Fruit fly (Drosophila melanogaster) whole organism, pupa: ENCODE data around the gene CG10750.

Source experiments
- CG10348 ChIP-seq: fragments of 200-800 bp; sonication (Bioruptor generic); IDR thresholded peaks from 2 replicates; pipeline ENCODE4 v1.3.6; 2022; ENCODE audit warnings: missing biosample characterization, missing genetic modification characterization
- CG12605 ChIP-seq: fragments of 200-800 bp; sonication (Bioruptor generic); IDR thresholded peaks from 2 replicates; pipeline ENCODE4 v1.3.6; 2022; ENCODE audit warnings: missing biosample characterization, missing genetic modification characterization
- CG15710 ChIP-seq: fragments of 200-800 bp; sonication (Bioruptor generic); optimal IDR thresholded peaks from 2 replicates; lab custom pipeline; 2018; ENCODE audit warnings: missing biosample characterization, mild to moderate bottlenecking, missing genetic modification characterization, moderate library complexity
- CG4496 ChIP-seq: fragments of 200-800 bp; sonication (Bioruptor generic); IDR thresholded peaks from 3 replicates; pipeline ENCODE4 v1.3.6; 2022; ENCODE audit warnings: missing biosample characterization, missing genetic modification characterization
- CG8159 ChIP-seq: fragments of 200-800 bp; sonication (Bioruptor generic); optimal IDR thresholded peaks from 3 replicates; lab custom pipeline; 2018; ENCODE audit warnings: missing biosample characterization, mild to moderate bottlenecking, missing genetic modification characterization, moderate library complexity
- CG8301 ChIP-seq: fragments of 200-800 bp; sonication (Bioruptor generic); optimal IDR thresholded peaks from 2 replicates; lab custom pipeline; 2018; ENCODE audit warnings: missing biosample characterization, mild to moderate bottlenecking, missing genetic modification characterization
- CG9948 ChIP-seq: fragments of 200-800 bp; sonication (Bioruptor generic); optimal IDR thresholded peaks from 2 replicates; lab custom pipeline; 2018; ENCODE audit warnings: missing biosample characterization, mild to moderate bottlenecking, missing genetic modification characterization, moderate library complexity
- D1 ChIP-seq: fragments of 200-800 bp; sonication (Bioruptor generic); optimal IDR thresholded peaks from 2 replicates; lab custom pipeline; 2018; ENCODE audit warnings: missing biosample characterization, mild to moderate bottlenecking, missing genetic modification characterization, moderate library complexity
- Ets98B ChIP-seq: fragments of 200-800 bp; sonication (Bioruptor generic); IDR thresholded peaks from 2 replicates; pipeline ENCODE4 v1.3.6; 2022; ENCODE audit warnings: missing biosample characterization, missing genetic modification characterization
- Pif1B ChIP-seq: fragments of 200-800 bp; sonication (Bioruptor generic); optimal IDR thresholded peaks from 3 replicates; lab custom pipeline; 2016; ENCODE audit warnings: missing biosample characterization, missing genetic modification characterization
- gl ChIP-seq: fragments of 200-800 bp; sonication (Bioruptor generic); optimal IDR thresholded peaks from 2 replicates; lab custom pipeline; 2018; ENCODE audit warnings: missing biosample characterization, mild to moderate bottlenecking, missing genetic modification characterization
- rn ChIP-seq: fragments of 200-800 bp; sonication (Bioruptor generic); IDR thresholded peaks from 2 replicates; pipeline ENCODE4 v1.3.6; 2022; ENCODE audit warnings: missing biosample characterization, missing genetic modification characterization

dm6 chr2L:19323530-19324023, 23.5 kb downstream of the CG10750 start:
- TF ChIP-seq CG9948 (tag; lab: Kevin White, UChicago) (no peak), Pif1B (GFP tag; lab: Kevin White, UChicago) (no peak), CG4496 (no peak), CG8159 (tag; lab: Kevin White, UChicago) (no peak), CG8301 (tag; lab: Kevin White, UChicago) (no peak), CG15710 (tag; lab: Kevin White, UChicago) (no peak), rn (GFP tag; lab: Robert Waterston, UW) (no peak), CG12605 (no peak), Ets98B (GFP tag; lab: Robert Waterston, UW) (no peak), gl (no peak), CG10348 (GFP tag; lab: Robert Waterston, UW) (no peak), D1 (no peak)
